Worm (Caenorhabditis elegans): ENCODE data around the gene F41H10.12.

DNA sequence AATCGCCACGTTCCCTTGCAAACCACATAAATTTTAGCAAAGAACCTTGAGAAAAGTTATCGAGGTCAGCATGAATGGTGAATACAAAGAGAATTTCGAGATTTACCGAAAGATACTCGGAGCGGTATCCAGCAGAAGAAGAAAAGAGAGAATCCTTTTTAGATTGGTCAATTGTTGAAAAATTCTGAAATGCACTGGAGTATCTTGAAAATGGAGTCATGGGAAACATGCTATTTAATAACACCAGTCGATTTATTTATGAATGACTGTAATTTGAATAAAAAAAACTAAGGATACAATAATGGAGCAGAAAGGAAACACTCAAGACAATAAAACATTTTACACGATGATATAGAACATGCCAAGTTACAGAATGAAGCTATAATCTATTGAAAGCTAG lies 4.8 kb downstream of the F41H10.12 start:
- TF ChIP-seq ztf-4 (tag; optimal IDR thresholded peaks at IDR 0.05) = no peak
- no peak for TF ChIP-seq skn-1 (tag; optimal IDR thresholded peaks at IDR 0.05)
- TF ChIP-seq elt-2 (tag; optimal IDR thresholded peaks at IDR 0.05) = no peak
- TF ChIP-seq ztf-11 (tag; optimal IDR thresholded peaks at IDR 0.05) = no peak

All from whole organism, L3 larva.